Fruit fly (Drosophila melanogaster) whole organism, embryonic: ENCODE data around the gene Acp26Aa.

Experiments
- BEAF-32 ChIP-seq: fragments of 200-800 bp; sonication (Bioruptor generic); optimal IDR thresholded peaks from 3 replicates; lab custom pipeline; 2017; ENCODE audit warnings: missing biosample characterization, missing genetic modification characterization, mild to moderate bottlenecking, moderate library complexity, missing genetic modification reagents
- CG10321 ChIP-seq: fragments of 200-800 bp; sonication (Bioruptor generic); IDR thresholded peaks from 2 replicates; pipeline ENCODE4 v1.3.6; 2022; ENCODE audit warnings: missing biosample characterization, missing genetic modification characterization
- CG11085 ChIP-seq: fragments of 200-800 bp; sonication (Bioruptor generic); IDR thresholded peaks from 2 replicates; pipeline ENCODE4 v1.3.6; 2022; ENCODE audit warnings: missing biosample characterization, missing genetic modification characterization
- CG15514 ChIP-seq: fragments of 200-800 bp; sonication (Bioruptor generic); optimal IDR thresholded peaks from 3 replicates; lab custom pipeline; 2017; ENCODE audit warnings: missing biosample characterization, missing genetic modification characterization, mild to moderate bottlenecking, moderate library complexity, missing genetic modification reagents
- CG1832 ChIP-seq: fragments of 200-800 bp; sonication (Bioruptor generic); optimal IDR thresholded peaks from 2 replicates; lab custom pipeline; 2017; ENCODE audit warnings: missing biosample characterization, mild to moderate bottlenecking, missing genetic modification characterization, inconsistent platforms
- CG3407 ChIP-seq: fragments of 200-800 bp; sonication (Bioruptor generic); optimal IDR thresholded peaks from 2 replicates; lab custom pipeline; 2018; ENCODE audit warnings: missing biosample characterization, mild to moderate bottlenecking, missing genetic modification characterization
- CG42726 ChIP-seq: fragments of 200-800 bp; sonication (Bioruptor generic); IDR thresholded peaks from 2 replicates; pipeline ENCODE4 v1.3.6; 2022; ENCODE audit warnings: missing biosample characterization, missing genetic modification characterization; ENCODE audit not compliant: partially characterized antibody
- CG4424 ChIP-seq: fragments of 200-800 bp; sonication (Bioruptor generic); optimal IDR thresholded peaks from 3 replicates; lab custom pipeline; 2016; ENCODE audit warnings: missing biosample characterization, missing genetic modification characterization
- CG4854 ChIP-seq: fragments of 200-800 bp; sonication (Bioruptor generic); optimal IDR thresholded peaks from 2 replicates; lab custom pipeline; 2016; ENCODE audit warnings: missing biosample characterization, missing genetic modification characterization, inconsistent platforms
- CG5180 ChIP-seq: fragments of 200-800 bp; sonication (Bioruptor generic); optimal IDR thresholded peaks from 3 replicates; lab custom pipeline; 2017; ENCODE audit warnings: missing biosample characterization, missing genetic modification characterization, mild to moderate bottlenecking, moderate library complexity, missing genetic modification reagents
- CG8478 ChIP-seq: fragments of >200 bp; optimal IDR thresholded peaks from 2 replicates; lab custom pipeline; 2018
- Camta ChIP-seq: fragments of 200-800 bp; sonication (Bioruptor generic); optimal IDR thresholded peaks from 2 replicates; lab custom pipeline; 2016; ENCODE audit warnings: missing biosample characterization, missing genetic modification characterization
- D ChIP-seq, 2 experiments: fragments of 200-800 bp in 1 of 2; fragments of >200 bp in 1 of 2; sonication (Bioruptor generic) in 1 of 2; optimal IDR thresholded peaks; 2 replicates in 1 of 2; 3 replicates in 1 of 2; lab custom pipeline; 2017; ENCODE audit warnings: mild to moderate bottlenecking in 1 of 2, missing biosample characterization in 1 of 2, missing genetic modification characterization in 1 of 2, missing genetic modification reagents in 1 of 2
- Deaf1 ChIP-seq: fragments of 200-800 bp; optimal IDR thresholded peaks from 3 replicates; lab custom pipeline; 2019; ENCODE audit warnings: missing biosample characterization, mild to moderate bottlenecking, missing genetic modification characterization, moderate library complexity
- Ets65A ChIP-seq: fragments of 200-800 bp; sonication (Bioruptor generic); peaks from one replicate; lab custom pipeline; 2016; ENCODE audit warnings: missing biosample characterization, missing genetic modification characterization
- Hey ChIP-seq: fragments of 200-800 bp; sonication (Bioruptor generic); optimal IDR thresholded peaks from 3 replicates; lab custom pipeline; 2018; ENCODE audit warnings: missing biosample characterization, mild to moderate bottlenecking, missing genetic modification characterization
- Jarid2 ChIP-seq: fragments of 200-800 bp; sonication (Bioruptor generic); optimal IDR thresholded peaks from 3 replicates; lab custom pipeline; 2017; ENCODE audit warnings: mild to moderate bottlenecking, missing biosample characterization, missing genetic modification reagents, missing genetic modification characterization
- MESR4 ChIP-seq: fragments of 200-800 bp; sonication (Bioruptor generic); optimal IDR thresholded peaks from 2 replicates; lab custom pipeline; 2018; ENCODE audit warnings: missing biosample characterization, mild to moderate bottlenecking, missing genetic modification characterization, moderate library complexity
- Mrtf ChIP-seq: fragments of 200-800 bp; sonication (Bioruptor generic); IDR thresholded peaks from 3 replicates; pipeline ENCODE4 v1.3.6; 2022; ENCODE audit warnings: missing biosample characterization, missing genetic modification characterization
- Nf-YA ChIP-seq: fragments of 200-800 bp; sonication (Bioruptor generic); IDR thresholded peaks from 2 replicates; pipeline ENCODE4 v1.3.6; 2022; ENCODE audit warnings: missing biosample characterization, missing genetic modification characterization
- Nf-YB ChIP-seq: fragments of 200-800 bp; sonication (Bioruptor generic); optimal IDR thresholded peaks from 3 replicates; lab custom pipeline; 2019; ENCODE audit warnings: missing biosample characterization, mild to moderate bottlenecking, missing genetic modification characterization, moderate library complexity
- Nf-YC ChIP-seq: fragments of 200-800 bp; optimal IDR thresholded peaks from 3 replicates; lab custom pipeline; 2019; ENCODE audit warnings: missing biosample characterization, mild to moderate bottlenecking, missing genetic modification characterization, moderate library complexity
- Pdp1 ChIP-seq, 2 experiments: fragments of 200-800 bp; sonication (Bioruptor generic); optimal IDR thresholded peaks; 3 replicates each; lab custom pipeline; 2016; ENCODE audit warnings: missing biosample characterization in 2 of 2, missing genetic modification characterization in 2 of 2, mild to moderate bottlenecking in 1 of 2, moderate library complexity in 1 of 2
- TFAM ChIP-seq: fragments of 200-800 bp; sonication (Bioruptor generic); optimal IDR thresholded peaks from 2 replicates; lab custom pipeline; 2017; ENCODE audit warnings: missing biosample characterization, missing genetic modification characterization, inconsistent platforms
- Trl ChIP-seq, 3 experiments: fragments of >200 bp in 2 of 3; fragments of 200-800 bp in 1 of 3; sonication (Bioruptor generic) in 1 of 3; optimal IDR thresholded peaks; 2 replicates in 1 of 3; 3 replicates in 2 of 3; lab custom pipeline; 2016 to 2017; ENCODE audit warnings: missing biosample characterization in 1 of 3, missing genetic modification characterization in 1 of 3
- ara ChIP-seq: fragments of 200-800 bp; sonication (Bioruptor generic); IDR thresholded peaks from 2 replicates; pipeline ENCODE4 v1.3.6; 2022; ENCODE audit warnings: missing biosample characterization, missing genetic modification characterization
- cg ChIP-seq: fragments of 200-800 bp; sonication (Bioruptor generic); optimal IDR thresholded peaks from 3 replicates; lab custom pipeline; 2019; ENCODE audit warnings: missing biosample characterization, mild to moderate bottlenecking, missing genetic modification characterization, moderate library complexity
- chinmo ChIP-seq: fragments of 200-800 bp; sonication (Bioruptor generic); IDR thresholded peaks from 4 replicates; pipeline ENCODE4 v1.3.6; 2022; ENCODE audit warnings: missing biosample characterization, missing genetic modification characterization; ENCODE audit not compliant: partially characterized antibody
- crol ChIP-seq: fragments of 200-800 bp; sonication (Bioruptor generic); IDR thresholded peaks from 2 replicates; pipeline ENCODE4 v1.3.6; 2022; ENCODE audit warnings: missing biosample characterization, missing genetic modification characterization
- dysf ChIP-seq: fragments of 200-800 bp; sonication (Bioruptor generic); IDR thresholded peaks from 3 replicates; pipeline ENCODE4 v1.3.6; 2022; ENCODE audit warnings: missing biosample characterization, missing genetic modification characterization
- ewg ChIP-seq: fragments of 200-800 bp; sonication (Bioruptor generic); optimal IDR thresholded peaks from 3 replicates; lab custom pipeline; 2017; ENCODE audit warnings: mild to moderate bottlenecking, missing biosample characterization, missing genetic modification reagents, missing genetic modification characterization
- gem ChIP-seq: fragments of 200-800 bp; sonication (Bioruptor generic); optimal IDR thresholded peaks from 2 replicates; lab custom pipeline; 2019; ENCODE audit warnings: missing biosample characterization, mild to moderate bottlenecking, missing genetic modification characterization, moderate library complexity
- grn ChIP-seq: fragments of 200-800 bp; sonication (Bioruptor generic); optimal IDR thresholded peaks from 3 replicates; lab custom pipeline; 2017; ENCODE audit warnings: missing biosample characterization, missing genetic modification characterization
- gsb ChIP-seq: fragments of 200-800 bp; sonication (Bioruptor generic); IDR thresholded peaks from 2 replicates; pipeline ENCODE4 v1.3.6; 2022; ENCODE audit warnings: missing biosample characterization, missing genetic modification characterization
- mld ChIP-seq: fragments of 200-800 bp; sonication (Bioruptor generic); IDR thresholded peaks from 3 replicates; pipeline ENCODE4 v1.3.6; 2022; ENCODE audit warnings: missing biosample characterization, missing genetic modification characterization; ENCODE audit not compliant: partially characterized antibody
- seq ChIP-seq: fragments of 200-800 bp; sonication (Bioruptor generic); IDR thresholded peaks from 2 replicates; pipeline ENCODE4 v1.3.6; 2022; ENCODE audit warnings: missing biosample characterization, missing genetic modification characterization
- so ChIP-seq: fragments of 200-800 bp; sonication (Bioruptor generic); IDR thresholded peaks from 3 replicates; pipeline ENCODE4 v1.3.6; 2022; ENCODE audit warnings: missing biosample characterization, missing genetic modification characterization
- toy ChIP-seq: fragments of 200-800 bp; sonication (Bioruptor generic); IDR thresholded peaks from 2 replicates; pipeline ENCODE4 v1.3.6; 2022; ENCODE audit warnings: missing biosample characterization, missing genetic modification characterization
- vnd ChIP-seq: fragments of 200-800 bp; sonication (Bioruptor generic); IDR thresholded peaks from 3 replicates; pipeline ENCODE4 v1.3.6; 2022; ENCODE audit warnings: missing biosample characterization, missing genetic modification characterization; ENCODE audit not compliant: partially characterized antibody

The Acp26Aa gene

dm6 chr2L:5893796-5894195 is at the start of gene Acp26Aa:
TSS of gene Acp26Aa (minus strand) at chr2L:5893896.
- TF ChIP-seq mld (GFP tag; lab: Robert Waterston, UW) (no peak), Pdp1 (GFP tag; optimal IDR thresholded peaks at IDR 0.05; lab: Kevin White, UChicago) (peak in 1 of 2 experiments; percentile 29), CG15514 (GFP tag; lab: Kevin White, UChicago) (no peak), Camta (GFP tag; lab: Kevin White, UChicago) (no peak)
- TF ChIP-seq, all 482 proteins: peak for 1

DNA sequence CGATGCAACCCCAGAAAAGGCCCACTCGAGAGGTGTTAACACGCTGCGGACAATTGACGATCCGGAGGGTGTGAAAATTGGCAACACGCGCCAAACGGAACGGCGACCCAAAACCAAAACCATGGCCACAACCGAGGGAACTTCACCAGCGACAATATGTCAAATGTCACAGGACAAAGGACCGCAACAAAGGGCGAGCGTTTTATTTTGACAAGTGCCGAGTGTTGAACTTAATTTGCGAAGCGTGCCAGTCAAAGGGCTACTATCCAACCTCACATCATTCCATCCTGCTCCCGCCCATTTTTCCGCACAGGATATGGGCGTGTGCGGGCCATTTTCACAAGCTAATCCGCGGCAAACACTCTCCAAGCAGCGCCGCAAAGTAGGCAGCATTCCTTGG is 33.7 kb upstream of the Acp26Aa start:
- TF ChIP-seq CG11085 (GFP tag; lab: Robert Waterston, UW) (no peak), CG4424 (GFP tag; lab: Kevin White, UChicago) (no peak), dysf (GFP tag; lab: Robert Waterston, UW) (0 out of 3 replicates have a peak, but pooled peaks have one; percentile 5), Hey (tag; lab: Kevin White, UChicago) (peak; percentile 81), Mrtf (peak; percentile 14; the same call in 1 of the 3 replicates), D (optimal IDR thresholded peaks at IDR 0.05; lab: Kevin White, UChicago) (no peak), D (GFP tag; optimal IDR thresholded peaks at IDR 0.05; lab: Kevin White, UChicago) (peak; percentile 60)

DNA sequence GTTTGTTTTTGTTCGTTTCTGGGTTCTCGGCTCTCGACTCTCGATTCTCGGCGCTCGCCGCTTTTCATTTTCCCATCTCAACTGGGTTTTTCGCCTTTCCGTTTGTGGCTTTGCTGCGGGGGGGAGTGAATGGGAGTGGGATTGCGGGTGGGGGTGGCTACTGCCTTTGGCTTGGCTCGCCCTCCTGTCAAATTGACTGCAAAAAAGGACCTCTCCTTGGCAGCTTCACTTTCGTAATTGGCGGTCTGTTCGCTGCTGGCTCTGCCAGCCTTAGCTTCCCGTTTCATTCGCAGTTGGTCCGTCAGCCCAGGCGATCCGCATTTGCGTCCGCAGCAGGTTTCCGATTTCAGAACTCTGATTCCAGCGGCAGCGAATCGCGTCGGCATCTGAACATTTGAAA is 31.9 kb upstream of the Acp26Aa start, which contains the start of gene dsf:
TSS of gene dsf (plus strand) at position 301 of the 400 bp plus-strand sequence.
- TF ChIP-seq BEAF-32 (GFP tag; lab: Kevin White, UChicago) (no peak), dysf (GFP tag; lab: Robert Waterston, UW) (0 out of 3 replicates have a peak, but pooled peaks have one; percentile 11), vnd (GFP tag; lab: Robert Waterston, UW) (0 out of 3 replicates have a peak, but pooled peaks have one; percentile 11)

DNA sequence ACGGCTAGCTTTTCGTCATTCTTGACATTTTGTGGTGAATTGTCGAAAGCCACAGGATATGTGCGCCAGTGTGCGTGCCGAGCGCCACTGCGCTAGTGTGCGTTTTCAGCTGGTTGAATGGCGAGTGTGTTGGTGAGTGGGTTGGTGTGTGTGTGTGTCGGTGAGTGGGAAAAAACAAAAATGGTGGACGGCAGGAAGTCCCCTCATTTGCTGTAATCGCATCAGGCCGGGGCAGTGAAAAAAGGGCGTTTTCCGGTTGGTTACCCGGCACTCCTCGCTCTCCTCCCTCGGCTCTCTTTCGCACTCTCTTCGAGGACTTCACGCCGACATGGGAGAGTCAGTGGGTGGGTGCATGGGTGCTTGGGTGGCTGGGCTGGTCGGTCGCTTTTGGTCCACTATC is 31.5 kb upstream of the Acp26Aa start:
- TF ChIP-seq CG10321, result 0 out of 2 replicates have a peak, but pooled peaks have one; percentile 19
- peak; percentile 19 for TF ChIP-seq Ets65A (GFP tag; lab: Kevin White, UChicago)
- peak; percentile 62 for TF ChIP-seq crol (GFP tag; lab: Robert Waterston, UW)
- peak; percentile 78; the same call in 1 of the 2 replicates for TF ChIP-seq seq (GFP tag; lab: Robert Waterston, UW)
- TF ChIP-seq gsb (GFP tag; lab: Robert Waterston, UW), result no peak
- peak; percentile 32 to 36 for TF ChIP-seq Trl (optimal IDR thresholded peaks at IDR 0.05; lab: Kevin White, UChicago)
- TF ChIP-seq Trl (GFP tag; optimal IDR thresholded peaks at IDR 0.05; lab: Kevin White, UChicago), result no peak
- peak; percentile 8 for TF ChIP-seq ewg (GFP tag; lab: Kevin White, UChicago)
- TF ChIP-seq CG4854, result no peak
- no peak for TF ChIP-seq gem (tag; lab: Kevin White, UChicago)
- peak; percentile 74 for TF ChIP-seq Deaf1 (tag; lab: Kevin White, UChicago)
- TF ChIP-seq cg (GFP tag; lab: Kevin White, UChicago), result peak; percentile 82
- no peak for TF ChIP-seq TFAM (GFP tag; lab: Kevin White, UChicago)
- peak; percentile 96 for TF ChIP-seq Nf-YB (GFP tag; lab: Kevin White, UChicago)
- peak; percentile 53 for TF ChIP-seq Nf-YA (GFP tag; lab: Robert Waterston, UW)
- TF ChIP-seq Nf-YC (tag; lab: Kevin White, UChicago), result peak; percentile 97
- TF ChIP-seq, all 482 proteins: peak for 11

- peak; percentile 73 for TF ChIP-seq cg (GFP tag; lab: Kevin White, UChicago)
- 0 out of 2 replicates have a peak, but pooled peaks have one; percentile 28 for TF ChIP-seq toy (GFP tag; lab: Robert Waterston, UW)
- no peak for TF ChIP-seq ara
- TF ChIP-seq Jarid2 (GFP tag; lab: Kevin White, UChicago), result peak; percentile 25
- peak; percentile 66 for TF ChIP-seq CG1832
- TF ChIP-seq CG42726 (GFP tag; lab: Robert Waterston, UW), result peak; percentile 33; the same call in 1 of the 2 replicates
- peak; percentile 97 for TF ChIP-seq Nf-YC (tag; lab: Kevin White, UChicago)
- peak; percentile 86 for TF ChIP-seq ewg (GFP tag; lab: Kevin White, UChicago)
- TF ChIP-seq MESR4, result no peak
- TF ChIP-seq CG8478 (lab: Kevin White, UChicago), result peak; percentile 79
- TF ChIP-seq Trl (optimal IDR thresholded peaks at IDR 0.05; lab: Kevin White, UChicago), result peak in 1 of 2 experiments; percentile 9
- no peak for TF ChIP-seq Trl (GFP tag; optimal IDR thresholded peaks at IDR 0.05; lab: Kevin White, UChicago)
- no peak for TF ChIP-seq CG4854
- TF ChIP-seq chinmo, result 0 out of 4 replicates have a peak, but pooled peaks have one; percentile 75
- 0 out of 3 replicates have a peak, but pooled peaks have one; percentile 17 for TF ChIP-seq so (GFP tag; lab: Robert Waterston, UW)
- TF ChIP-seq grn (GFP tag; lab: Kevin White, UChicago), result no peak
- no peak for TF ChIP-seq CG3407
- TF ChIP-seq CG5180 (GFP tag; lab: Kevin White, UChicago), result peak; percentile 46
These were observed 30.0 kb upstream of the Acp26Aa start, which contains the start of gene CG9016 for dm6 chr2L:5923603-5924138. TSS of gene CG9016 (minus strand) at chr2L:5923653.
